Worm (Caenorhabditis elegans): ENCODE results near the gene cpsf-4.

ce11 chrIV:12108984-12109657 lies 15.9 kb upstream of the cpsf-4 start:
- no peak for TF ChIP-seq fkh-10 (GFP tag; optimal IDR thresholded peaks at IDR 0.05)
- no peak for TF ChIP-seq nhr-28 (tag; optimal IDR thresholded peaks at IDR 0.05)
- no peak for TF ChIP-seq lin-39 (tag; optimal IDR thresholded peaks at IDR 0.05)
- no peak for TF ChIP-seq mdl-1 (tag; optimal IDR thresholded peaks at IDR 0.05)
- TF ChIP-seq tbx-2 (tag; optimal IDR thresholded peaks at IDR 0.05): no peak
- TF ChIP-seq nhr-77 (tag; optimal IDR thresholded peaks at IDR 0.05): no peak
- no peak for TF ChIP-seq nhr-23 (tag; optimal IDR thresholded peaks at IDR 0.05)
- TF ChIP-seq elt-1 (tag; optimal IDR thresholded peaks at IDR 0.05): no peak
- TF ChIP-seq ztf-4 (tag; optimal IDR thresholded peaks at IDR 0.05): no peak

Measured in whole organism, L3 larva.